Worm (Caenorhabditis elegans): ENCODE measurements around the gene otpl-7.
A peak's percentile ranks its signal among the peaks of the same experiment; 100 is the strongest.

otpl-7 gene

ce11 chrV:8569172-8569571 is 47.9 kb downstream of the otpl-7 start:
- no peak for TF ChIP-seq M03D4.4 (tag; optimal IDR thresholded peaks at IDR 0.05)

- peak; percentile 35 for TF ChIP-seq lsy-2 (tag; optimal IDR thresholded peaks at IDR 0.05)
- no peak for TF ChIP-seq tbx-8 (GFP tag; optimal IDR thresholded peaks at IDR 0.05)
- TF ChIP-seq lin-13 (tag; optimal IDR thresholded peaks at IDR 0.05) = peak; percentile 45
Measured at ce11 chrV:8569841-8570361, 48.6 kb downstream of the otpl-7 start, which contains the start of the genes F25G6.9 and symk-1. Gene F25G6.9 (minus strand): TSS chrV:8570000. Gene symk-1 (plus strand): TSS chrV:8570311.

Data from whole organism, mixed stage, embryonic.